Worm (Caenorhabditis elegans): ENCODE measurements around the gene R08E5.4.

DNA sequence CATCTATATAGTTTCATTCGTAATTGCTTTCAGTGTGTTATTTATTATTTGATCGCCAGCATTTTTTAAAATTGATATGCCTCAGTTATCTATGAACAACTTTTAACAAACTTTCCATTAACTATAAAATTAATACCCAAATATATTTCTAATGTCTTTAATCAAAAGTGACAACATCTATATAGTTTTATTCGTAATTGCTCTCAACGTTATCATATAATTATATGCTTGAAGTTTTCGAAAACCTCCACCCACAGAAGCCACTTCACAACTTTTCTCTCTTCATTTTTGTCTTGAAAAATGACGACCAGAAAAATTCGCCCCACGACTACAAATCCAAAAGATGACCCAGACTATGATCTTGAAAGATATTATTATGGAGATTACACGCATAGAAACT is 40.0 kb downstream of the R08E5.4 start, which contains the start of gene srw-6:
- TF ChIP-seq fos-1 (tag; optimal IDR thresholded peaks at IDR 0.05), result no peak
- TF ChIP-seq pag-3 (tag; optimal IDR thresholded peaks at IDR 0.05; ENCODE audit: borderline replicate concordance, insufficient read depth), result no peak
- TF ChIP-seq fkh-8 (tag; optimal IDR thresholded peaks at IDR 0.05), result no peak
